Worm (Caenorhabditis elegans) whole organism, mixed stage, embryonic: ENCODE data around the gene str-61.

ENCODE experiments used
- M03D4.4 ChIP-seq: sonication (generic microtip); optimal IDR thresholded peaks from 2 replicates; lab custom pipeline; 2017; ENCODE audit warnings: mild to moderate bottlenecking, missing genetic modification characterization, missing compliant biosample characterization
- bed-3 ChIP-seq: fragments of 200-800 bp; sonication (Bioruptor generic); optimal IDR thresholded peaks from 3 replicates; lab custom pipeline; 2018; ENCODE audit warnings: mild to moderate bottlenecking, missing genetic modification characterization, moderate library complexity, missing compliant biosample characterization
- blmp-1 ChIP-seq: fragments of 150-350 bp; optimal IDR thresholded peaks from 2 replicates; lab custom pipeline; 2014; ENCODE audit warnings: missing biosample characterization, missing genetic modification characterization
- ceh-43 ChIP-seq: fragments of 200-800 bp; sonication (Bioruptor generic); optimal IDR thresholded peaks from 2 replicates; lab custom pipeline; 2018; ENCODE audit warnings: mild to moderate bottlenecking, missing genetic modification characterization, moderate library complexity, missing compliant biosample characterization
- ceh-83 ChIP-seq: fragments of 200-800 bp; sonication (Bioruptor generic); optimal IDR thresholded peaks from 2 replicates; lab custom pipeline; 2018; ENCODE audit warnings: mild to moderate bottlenecking, missing genetic modification characterization, missing compliant biosample characterization
- ces-1 ChIP-seq: fragments of 150-350 bp; optimal IDR thresholded peaks from 2 replicates; lab custom pipeline; 2014; ENCODE audit warnings: missing biosample characterization, missing genetic modification reagents, missing genetic modification characterization
- cnd-1 ChIP-seq: fragments of 200-800 bp; sonication (Bioruptor generic); optimal IDR thresholded peaks from 2 replicates; lab custom pipeline; 2018; ENCODE audit warnings: mild to moderate bottlenecking, missing genetic modification characterization, missing compliant biosample characterization
- drap-1 ChIP-seq: fragments of 200-800 bp; sonication (Bioruptor generic); optimal IDR thresholded peaks from 3 replicates; lab custom pipeline; 2018; ENCODE audit warnings: mild to moderate bottlenecking, missing genetic modification characterization, missing compliant biosample characterization
- elt-1 ChIP-seq: sonication (generic microtip); optimal IDR thresholded peaks from 2 replicates; lab custom pipeline; 2017; ENCODE audit warnings: missing genetic modification characterization, mild to moderate bottlenecking, missing compliant biosample characterization, antibody characterized with exemption, moderate library complexity, borderline replicate concordance; ENCODE audit not compliant: insufficient read depth
- elt-3 ChIP-seq: fragments of 150-350 bp; optimal IDR thresholded peaks from 2 replicates; lab custom pipeline; 2014; ENCODE audit warnings: missing biosample characterization, missing genetic modification characterization
- flh-1 ChIP-seq: fragments of 200-800 bp; sonication (Bioruptor generic); optimal IDR thresholded peaks from 2 replicates; lab custom pipeline; 2018; ENCODE audit warnings: mild to moderate bottlenecking, missing genetic modification characterization, moderate library complexity, missing compliant biosample characterization
- ham-2 ChIP-seq: fragments of 200-800 bp; sonication (Bioruptor generic); optimal IDR thresholded peaks from 2 replicates; lab custom pipeline; 2018; ENCODE audit warnings: mild to moderate bottlenecking, missing genetic modification characterization, missing compliant biosample characterization
- hlh-1 ChIP-seq: fragments of 150-350 bp; optimal IDR thresholded peaks from 2 replicates; lab custom pipeline; 2014; ENCODE audit warnings: missing biosample characterization, missing genetic modification reagents, missing genetic modification characterization
- lin-13 ChIP-seq: fragments of 150-350 bp; optimal IDR thresholded peaks from 2 replicates; lab custom pipeline; 2014; ENCODE audit warnings: missing biosample characterization, missing genetic modification characterization
- lin-32 ChIP-seq: fragments of 200-800 bp; sonication (Bioruptor generic); optimal IDR thresholded peaks from 2 replicates; lab custom pipeline; 2018; ENCODE audit warnings: mild to moderate bottlenecking, missing genetic modification characterization, missing compliant biosample characterization
- lsy-2 ChIP-seq: fragments of 150-350 bp; optimal IDR thresholded peaks from 2 replicates; lab custom pipeline; 2014; ENCODE audit warnings: missing biosample characterization, missing genetic modification characterization
- mab-5 ChIP-seq: fragments of 150-350 bp; optimal IDR thresholded peaks from 2 replicates; lab custom pipeline; 2014; ENCODE audit warnings: missing biosample characterization, missing genetic modification characterization
- mep-1 ChIP-seq: fragments of 150-350 bp; optimal IDR thresholded peaks from 2 replicates; lab custom pipeline; 2017; ENCODE audit warnings: missing biosample characterization, missing genetic modification reagents, missing genetic modification characterization, inconsistent platforms
- mls-2 ChIP-seq: sonication (generic microtip); optimal IDR thresholded peaks from 2 replicates; lab custom pipeline; 2016; ENCODE audit warnings: mild to moderate bottlenecking, missing genetic modification characterization, moderate library complexity, missing compliant biosample characterization
- nhr-12 ChIP-seq: fragments of 150-350 bp; optimal IDR thresholded peaks from 2 replicates; lab custom pipeline; 2014; ENCODE audit warnings: missing biosample characterization, missing genetic modification characterization
- nhr-237 ChIP-seq: fragments of 150-350 bp; optimal IDR thresholded peaks from 2 replicates; lab custom pipeline; 2014; ENCODE audit warnings: missing biosample characterization, missing genetic modification characterization
- nhr-28 ChIP-seq: fragments of 150-350 bp; optimal IDR thresholded peaks from 2 replicates; lab custom pipeline; 2014; ENCODE audit warnings: missing biosample characterization, missing genetic modification characterization
- nhr-76 ChIP-seq: sonication (generic microtip); optimal IDR thresholded peaks from 2 replicates; lab custom pipeline; 2017; ENCODE audit warnings: missing biosample characterization, missing genetic modification characterization
- pha-4 ChIP-seq: fragments of 150-350 bp; optimal IDR thresholded peaks from 2 replicates; lab custom pipeline; 2018; ENCODE audit warnings: missing biosample characterization, missing genetic modification reagents, missing genetic modification characterization
- sem-2 ChIP-seq: fragments of 200-800 bp; sonication (Bioruptor generic); optimal IDR thresholded peaks from 2 replicates; lab custom pipeline; 2018; ENCODE audit warnings: mild to moderate bottlenecking, missing genetic modification characterization, missing compliant biosample characterization
- snpc-4 ChIP-seq: fragments of 150-350 bp; optimal IDR thresholded peaks from 2 replicates; lab custom pipeline; 2014; ENCODE audit warnings: missing biosample characterization, missing genetic modification characterization
- sptf-1 ChIP-seq: sonication (generic microtip); optimal IDR thresholded peaks from 2 replicates; lab custom pipeline; 2017; ENCODE audit warnings: mild to moderate bottlenecking, missing genetic modification characterization, moderate library complexity, missing compliant biosample characterization
- tbx-8 ChIP-seq: fragments of 200-800 bp; sonication (Bioruptor generic); optimal IDR thresholded peaks from 2 replicates; lab custom pipeline; 2018; ENCODE audit warnings: mild to moderate bottlenecking, missing genetic modification characterization, moderate library complexity, missing compliant biosample characterization
- unc-120 ChIP-seq: sonication (generic microtip); optimal IDR thresholded peaks from 2 replicates; lab custom pipeline; 2017; ENCODE audit warnings: missing genetic modification characterization, missing compliant biosample characterization; ENCODE audit not compliant: poor library complexity, severe bottlenecking
- unc-39 ChIP-seq: fragments of 150-350 bp; optimal IDR thresholded peaks from 2 replicates; lab custom pipeline; 2014; ENCODE audit warnings: missing biosample characterization, missing genetic modification characterization
- unc-62 ChIP-seq: fragments of 150-350 bp; optimal IDR thresholded peaks from 2 replicates; lab custom pipeline; 2014; ENCODE audit warnings: missing biosample characterization, missing genetic modification reagents, missing genetic modification characterization
- zip-8 ChIP-seq: fragments of 150-350 bp; optimal IDR thresholded peaks from 2 replicates; lab custom pipeline; 2014; ENCODE audit warnings: missing biosample characterization, missing genetic modification characterization

Gene str-61

DNA sequence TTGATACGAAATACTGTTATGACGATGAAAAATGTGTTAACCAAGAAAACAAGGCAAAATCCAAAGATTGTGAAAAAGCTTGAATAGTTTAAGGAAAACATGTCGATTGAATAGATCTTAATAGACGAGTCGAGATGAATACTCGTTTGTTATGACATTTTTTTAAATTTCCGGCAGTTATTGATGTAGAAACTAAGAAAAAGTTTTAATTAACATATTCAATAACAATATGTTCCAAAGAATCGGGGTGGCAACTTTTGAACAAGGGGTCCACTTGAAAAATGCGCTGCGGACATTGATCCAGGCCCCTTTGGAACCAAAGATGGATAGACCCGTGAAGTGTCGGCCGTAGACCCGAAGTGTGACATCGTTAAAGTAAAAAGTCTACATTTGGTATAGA, at the start of gene str-61:
Gene str-61, minus strand, starts transcription at position 101 of the 400 bp plus-strand sequence.
- TF ChIP-seq blmp-1, result no peak
- no peak for TF ChIP-seq drap-1 (GFP tag; lab: Kevin White, UChicago)
- TF ChIP-seq elt-1 (tag; lab: Kevin White, UChicago), result no peak
- no peak for TF ChIP-seq mls-2 (tag; lab: Kevin White, UChicago)
- TF ChIP-seq ceh-43 (GFP tag; lab: Kevin White, UChicago), result no peak
- no peak for TF ChIP-seq lin-32 (GFP tag; lab: Kevin White, UChicago)
- no peak for TF ChIP-seq sptf-1
- TF ChIP-seq flh-1 (GFP tag; lab: Kevin White, UChicago), result no peak
- TF ChIP-seq mep-1 (tag; lab: Kevin White, UChicago), result no peak
- TF ChIP-seq ces-1 (GFP tag; lab: Kevin White, UChicago), result no peak
- TF ChIP-seq nhr-12 (tag; lab: Kevin White, UChicago), result no peak
- no peak for TF ChIP-seq snpc-4 (tag; lab: Kevin White, UChicago)
- TF ChIP-seq M03D4.4 (tag; lab: Kevin White, UChicago), result no peak

DNA sequence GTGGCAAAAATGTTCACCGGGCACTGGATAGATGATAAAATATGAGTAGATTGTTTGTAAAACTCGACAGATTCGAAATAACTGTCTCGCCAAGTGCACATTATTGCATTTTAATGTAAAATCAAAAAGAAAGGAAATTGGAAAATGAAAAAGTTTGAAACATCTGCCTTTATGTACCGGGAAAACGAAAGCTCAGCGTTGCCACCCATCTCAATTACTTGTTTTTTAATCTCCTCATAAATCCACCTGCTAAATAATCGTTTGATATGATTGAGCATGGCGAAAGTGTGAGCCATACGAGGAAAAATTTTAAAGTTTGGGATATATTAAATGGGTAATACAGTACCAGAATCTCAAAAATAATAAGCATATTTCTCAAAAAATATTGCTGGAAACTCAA, 45.5 kb upstream of the str-61 start, which contains the start of gene srh-137:
Gene srh-137, minus strand, starts transcription at position 101 of the 400 bp plus-strand sequence.
- TF ChIP-seq elt-1 (tag; lab: Kevin White, UChicago) (no peak), snpc-4 (tag; lab: Kevin White, UChicago) (no peak), tbx-8 (GFP tag; lab: Kevin White, UChicago) (no peak), sem-2 (GFP tag; lab: Kevin White, UChicago) (no peak), flh-1 (GFP tag; lab: Kevin White, UChicago) (no peak), lin-13 (tag; lab: Kevin White, UChicago) (no peak), sptf-1 (no peak), bed-3 (no peak), lsy-2 (tag; lab: Kevin White, UChicago) (no peak), M03D4.4 (tag; lab: Kevin White, UChicago) (no peak), pha-4 (tag; lab: Kevin White, UChicago) (no peak), nhr-28 (tag; lab: Kevin White, UChicago) (no peak)
- TF ChIP-seq, all 35 proteins: peak for 0

DNA sequence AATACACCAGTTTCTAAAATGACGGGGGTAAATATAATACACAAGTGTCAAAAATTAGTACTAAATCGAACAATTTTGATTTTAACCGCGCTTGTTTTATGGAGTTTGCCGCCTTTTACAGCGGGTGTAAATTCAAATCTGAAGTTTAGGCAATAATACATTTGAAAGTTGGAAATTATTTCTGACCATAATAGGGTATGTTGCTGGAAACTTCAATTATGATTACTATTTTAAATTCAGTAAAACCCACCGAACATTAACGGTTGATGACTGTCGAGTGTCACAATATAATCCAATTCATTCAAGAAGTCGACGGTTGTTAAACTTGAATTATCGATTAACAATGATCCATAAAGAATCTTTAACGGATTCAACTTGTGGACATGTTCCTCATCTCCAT, 42.7 kb upstream of the str-61 start:
- TF ChIP-seq mls-2 (tag; lab: Kevin White, UChicago) (no peak), drap-1 (GFP tag; lab: Kevin White, UChicago) (no peak), elt-3 (tag; lab: Kevin White, UChicago) (no peak), unc-39 (no peak), sem-2 (GFP tag; lab: Kevin White, UChicago) (no peak), blmp-1 (no peak), nhr-12 (tag; lab: Kevin White, UChicago) (no peak), mab-5 (tag; lab: Kevin White, UChicago) (no peak), unc-62 (GFP tag; lab: Kevin White, UChicago) (no peak), mep-1 (tag; lab: Kevin White, UChicago) (no peak), snpc-4 (tag; lab: Kevin White, UChicago) (no peak), ceh-43 (GFP tag; lab: Kevin White, UChicago) (no peak), hlh-1 (tag; lab: Kevin White, UChicago) (no peak), cnd-1 (no peak), elt-1 (tag; lab: Kevin White, UChicago) (no peak), sptf-1 (no peak), zip-8 (tag; lab: Kevin White, UChicago) (no peak), M03D4.4 (tag; lab: Kevin White, UChicago) (no peak)

DNA sequence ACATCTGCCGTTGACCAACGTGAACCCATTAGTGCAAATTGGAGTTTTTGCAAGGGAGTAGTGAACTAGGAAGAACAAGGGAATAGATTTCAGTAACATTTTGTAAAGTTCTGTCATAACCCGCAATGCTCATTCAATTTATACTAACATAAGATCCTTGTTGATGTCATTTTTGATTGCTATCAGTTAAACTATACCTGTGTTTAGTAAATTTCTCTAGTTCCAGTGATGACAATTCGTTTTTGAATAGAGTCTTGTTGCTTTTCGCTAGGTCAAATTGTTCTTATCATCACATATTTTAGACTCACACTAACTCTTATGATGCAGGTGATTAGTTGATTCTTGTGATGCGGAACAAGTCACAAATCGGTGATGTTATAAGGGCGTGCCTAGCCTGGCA, 35.5 kb upstream of the str-61 start, which contains the start of gene clec-9:
Gene clec-9, minus strand, starts transcription at position 101 of the 400 bp plus-strand sequence.
- no peak for TF ChIP-seq sptf-1
- no peak for TF ChIP-seq unc-120 (tag; lab: Kevin White, UChicago)
- no peak for TF ChIP-seq elt-1 (tag; lab: Kevin White, UChicago)
- TF ChIP-seq ceh-83, result no peak
- no peak for TF ChIP-seq cnd-1
- no peak for TF ChIP-seq mep-1 (tag; lab: Kevin White, UChicago)
- no peak for TF ChIP-seq flh-1 (GFP tag; lab: Kevin White, UChicago)
- TF ChIP-seq mab-5 (tag; lab: Kevin White, UChicago), result no peak
- TF ChIP-seq sem-2 (GFP tag; lab: Kevin White, UChicago), result no peak
- no peak for TF ChIP-seq snpc-4 (tag; lab: Kevin White, UChicago)
- no peak for TF ChIP-seq M03D4.4 (tag; lab: Kevin White, UChicago)
- TF ChIP-seq ham-2 (GFP tag; lab: Kevin White, UChicago), result no peak
- no peak for TF ChIP-seq unc-62 (GFP tag; lab: Kevin White, UChicago)
- no peak for TF ChIP-seq lsy-2 (tag; lab: Kevin White, UChicago)
- TF ChIP-seq nhr-237 (tag; lab: Kevin White, UChicago), result no peak
- no peak for TF ChIP-seq drap-1 (GFP tag; lab: Kevin White, UChicago)
- no peak for TF ChIP-seq tbx-8 (GFP tag; lab: Kevin White, UChicago)
- TF ChIP-seq nhr-76 (tag; lab: Kevin White, UChicago), result no peak
- TF ChIP-seq ceh-43 (GFP tag; lab: Kevin White, UChicago), result no peak
- TF ChIP-seq, all 35 proteins: peak for 0
